Worm (Caenorhabditis elegans) whole organism, early embryonic: ENCODE data around the gene T24H7.8.

Source experiments
- B0310.2 ChIP-seq: sonication (generic microtip); optimal IDR thresholded peaks from 2 replicates; lab custom pipeline; 2016; ENCODE audit warnings: mild to moderate bottlenecking, missing genetic modification characterization, missing compliant biosample characterization
- F13C5.2 ChIP-seq: sonication (generic microtip); optimal IDR thresholded peaks from 2 replicates; lab custom pipeline; 2017; ENCODE audit warnings: mild to moderate bottlenecking, missing genetic modification characterization, inconsistent platforms, missing compliant biosample characterization
- aly-1 ChIP-seq: sonication (generic microtip); optimal IDR thresholded peaks from 2 replicates; lab custom pipeline; 2016; ENCODE audit warnings: missing genetic modification characterization, missing compliant biosample characterization
- ama-1 ChIP-seq: fragments of 150-350 bp; optimal IDR thresholded peaks from 2 replicates; lab custom pipeline; 2014
- ceh-13 ChIP-seq: fragments of 200-800 bp; sonication (Bioruptor generic); optimal IDR thresholded peaks from 2 replicates; lab custom pipeline; 2018; ENCODE audit warnings: mild to moderate bottlenecking, missing genetic modification characterization, missing compliant biosample characterization
- ceh-36 ChIP-seq: sonication (generic microtip); optimal IDR thresholded peaks from 2 replicates; lab custom pipeline; 2016; ENCODE audit warnings: missing genetic modification characterization, inconsistent platforms, missing compliant biosample characterization
- ets-7 ChIP-seq: sonication (generic microtip); optimal IDR thresholded peaks from 2 replicates; lab custom pipeline; 2016; ENCODE audit warnings: missing genotype, missing genetic modification characterization, missing compliant biosample characterization
- flt-1 ChIP-seq: fragments of 200-800 bp; sonication (Bioruptor generic); IDR thresholded peaks from 2 replicates; pipeline ENCODE4 v1.3.6; 2022; ENCODE audit warnings: missing genetic modification characterization, missing compliant biosample characterization
- hmbx-1 ChIP-seq: sonication (generic microtip); optimal IDR thresholded peaks from 2 replicates; lab custom pipeline; 2016; ENCODE audit warnings: mild to moderate bottlenecking, missing genetic modification characterization, missing compliant biosample characterization
- hmg-4 ChIP-seq: fragments of 200-800 bp; sonication (Bioruptor generic); optimal IDR thresholded peaks from 2 replicates; lab custom pipeline; 2018; ENCODE audit warnings: mild to moderate bottlenecking, missing genetic modification characterization, missing compliant biosample characterization
- hnd-1 ChIP-seq: sonication (generic microtip); optimal IDR thresholded peaks from 2 replicates; lab custom pipeline; 2016; ENCODE audit warnings: missing genetic modification characterization, missing compliant biosample characterization
- pes-1 ChIP-seq: fragments of 200-800 bp; sonication (Bioruptor generic); IDR thresholded peaks from 2 replicates; pipeline ENCODE4 v1.3.6; 2022; ENCODE audit warnings: missing genetic modification reagents, missing genetic modification characterization, missing compliant biosample characterization
- scrt-1 ChIP-seq: fragments of 200-800 bp; sonication (Bioruptor generic); IDR thresholded peaks from 2 replicates; pipeline ENCODE4 v1.3.6; 2022; ENCODE audit warnings: missing genetic modification characterization, missing compliant biosample characterization
- sea-1 ChIP-seq: fragments of 200-800 bp; sonication (Bioruptor generic); conservative IDR thresholded peaks from 2 replicates; pipeline ENCODE4 v1.3.6; 2022; ENCODE audit warnings: missing genetic modification characterization, missing compliant biosample characterization
- tbx-11 ChIP-seq: fragments of 200-800 bp; sonication (Bioruptor generic); IDR thresholded peaks from 2 replicates; pipeline ENCODE4 v1.3.6; 2022; ENCODE audit warnings: missing genetic modification characterization, missing compliant biosample characterization
- tbx-37 ChIP-seq: fragments of 200-800 bp; sonication (Bioruptor generic); conservative IDR thresholded peaks from 2 replicates; pipeline ENCODE4 v1.3.6; 2022; ENCODE audit warnings: missing genetic modification reagents, missing genetic modification characterization, missing compliant biosample characterization
- tra-4 ChIP-seq: sonication (generic microtip); optimal IDR thresholded peaks from 2 replicates; lab custom pipeline; 2017; ENCODE audit warnings: missing genetic modification characterization, missing compliant biosample characterization

The T24H7.8 gene

ce11 chrII:6281903-6282302 is 40.0 kb downstream of the T24H7.8 start:
- TF ChIP-seq hmbx-1 (no peak), F13C5.2 (no peak), ets-7 (no peak), sea-1 (GFP tag; lab: Robert Waterston, UW) (no peak), tbx-37 (GFP tag; lab: Robert Waterston, UW) (no peak), pes-1 (GFP tag; lab: Robert Waterston, UW) (no peak), tbx-11 (no peak), ceh-13 (GFP tag; lab: Kevin White, UChicago) (no peak), hmg-4 (GFP tag; lab: Kevin White, UChicago) (no peak), B0310.2 (tag; lab: Kevin White, UChicago) (no peak), ama-1 (lab: Kevin White, UChicago) (no peak), hnd-1 (no peak), scrt-1 (GFP tag; lab: Robert Waterston, UW) (no peak), tra-4 (tag; lab: Kevin White, UChicago) (no peak)

- TF ChIP-seq sea-1 (GFP tag; lab: Robert Waterston, UW) (no peak), tra-4 (tag; lab: Kevin White, UChicago) (no peak), B0310.2 (tag; lab: Kevin White, UChicago) (no peak), scrt-1 (GFP tag; lab: Robert Waterston, UW) (no peak), flt-1 (GFP tag; lab: Robert Waterston, UW) (no peak), tbx-11 (no peak), hmg-4 (GFP tag; lab: Kevin White, UChicago) (no peak), ceh-13 (GFP tag; lab: Kevin White, UChicago) (no peak), pes-1 (GFP tag; lab: Robert Waterston, UW) (no peak), ceh-36 (tag; lab: Kevin White, UChicago) (no peak), hmbx-1 (no peak), ama-1 (lab: Kevin White, UChicago) (no peak), tbx-37 (GFP tag; lab: Robert Waterston, UW) (no peak), aly-1 (tag; lab: Kevin White, UChicago) (no peak), ets-7 (no peak)
These were observed 41.2 kb downstream of the T24H7.8 start, which contains the start of gene F13H8.1 for ce11 chrII:6283074-6283473. Gene F13H8.1 (plus strand): TSS chrII:6283384.

- TF ChIP-seq tbx-37 (GFP tag; lab: Robert Waterston, UW) (no peak), ceh-36 (tag; lab: Kevin White, UChicago) (no peak), B0310.2 (tag; lab: Kevin White, UChicago) (no peak), pes-1 (GFP tag; lab: Robert Waterston, UW) (no peak), hnd-1 (no peak), hmbx-1 (no peak), hmg-4 (GFP tag; lab: Kevin White, UChicago) (no peak), scrt-1 (GFP tag; lab: Robert Waterston, UW) (no peak), tra-4 (tag; lab: Kevin White, UChicago) (no peak), sea-1 (GFP tag; lab: Robert Waterston, UW) (no peak), F13C5.2 (no peak), aly-1 (tag; lab: Kevin White, UChicago) (no peak), ets-7 (no peak), tbx-11 (no peak), flt-1 (GFP tag; lab: Robert Waterston, UW) (no peak)
These were observed 45.0 kb downstream of the T24H7.8 start, which contains the start of gene F13H8.6 for ce11 chrII:6286865-6287264. Gene F13H8.6 (minus strand): TSS chrII:6286965.

ce11 chrII:6288104-6288503 is 46.2 kb downstream of the T24H7.8 start:
- TF ChIP-seq flt-1 (GFP tag; lab: Robert Waterston, UW) (no peak), hnd-1 (no peak), ama-1 (lab: Kevin White, UChicago) (no peak), tra-4 (tag; lab: Kevin White, UChicago) (no peak), scrt-1 (GFP tag; lab: Robert Waterston, UW) (no peak), ceh-13 (GFP tag; lab: Kevin White, UChicago) (no peak), ceh-36 (tag; lab: Kevin White, UChicago) (no peak), hmbx-1 (no peak), tbx-37 (GFP tag; lab: Robert Waterston, UW) (no peak), hmg-4 (GFP tag; lab: Kevin White, UChicago) (no peak), tbx-11 (no peak), aly-1 (tag; lab: Kevin White, UChicago) (no peak), pes-1 (GFP tag; lab: Robert Waterston, UW) (no peak)

- TF ChIP-seq flt-1 (GFP tag; lab: Robert Waterston, UW) (no peak), tbx-11 (no peak), tra-4 (tag; lab: Kevin White, UChicago) (no peak), tbx-37 (GFP tag; lab: Robert Waterston, UW) (no peak), hmbx-1 (no peak), B0310.2 (tag; lab: Kevin White, UChicago) (no peak), hmg-4 (GFP tag; lab: Kevin White, UChicago) (no peak)
These were observed 48.3 kb downstream of the T24H7.8 start, which contains the start of gene upb-1 for ce11 chrII:6290047-6290582. Gene upb-1 (minus strand): TSS chrII:6290097.
